Worm (Caenorhabditis elegans): ENCODE measurements around the gene C23G10.10.

The C23G10.10 gene

DNA sequence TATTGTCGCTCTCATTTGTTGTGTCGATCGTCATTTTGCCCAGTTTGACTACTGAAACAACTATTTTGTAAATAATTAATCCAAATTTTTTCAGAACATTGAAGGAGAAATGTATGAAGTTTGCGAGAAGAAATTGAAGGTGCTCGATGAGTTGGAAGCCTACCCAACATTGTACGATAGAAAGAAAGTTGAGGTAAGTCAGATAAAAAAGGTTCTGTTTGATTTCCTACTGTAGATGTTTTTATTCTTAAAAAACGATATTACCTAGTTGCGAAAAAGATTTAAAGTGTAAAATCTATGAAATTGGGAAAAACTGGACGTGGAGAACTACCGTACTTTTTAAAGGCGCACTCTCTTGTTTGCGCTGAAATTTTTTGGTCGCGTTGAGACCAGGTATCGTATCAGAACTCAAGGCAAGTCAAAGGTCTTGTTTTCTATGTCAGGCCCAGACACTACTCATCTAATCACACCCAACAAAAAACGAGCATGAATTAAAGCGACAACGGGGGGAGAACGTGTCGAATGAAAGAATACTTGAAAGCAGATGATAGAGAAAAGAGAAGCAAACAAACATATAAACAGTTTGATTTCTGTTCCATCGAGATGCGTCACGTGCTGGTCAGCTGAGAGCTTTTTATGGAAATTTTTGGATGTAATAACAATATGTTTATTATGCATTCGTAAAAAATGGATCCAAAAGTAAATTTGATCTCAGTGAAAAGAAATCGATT lies 45.2 kb downstream of the C23G10.10 start, which contains the start of gene efk-1 (continued):
- no peak for TF ChIP-seq nhr-25 (tag; optimal IDR thresholded peaks at IDR 0.05; ENCODE audit: borderline replicate concordance, insufficient read depth)
- TF ChIP-seq zfp-3 (GFP tag; conservative IDR thresholded peaks at IDR 0.05): no peak
- TF ChIP-seq D1046.2 (GFP tag; IDR thresholded peaks at IDR 0.05): no peak
- no peak for TF ChIP-seq T26A8.4 (GFP tag; IDR thresholded peaks at IDR 0.05)
- peak; percentile 20 for TF ChIP-seq mep-1 (tag; optimal IDR thresholded peaks at IDR 0.05)
- no peak for TF ChIP-seq php-3 (GFP tag; IDR thresholded peaks at IDR 0.05)
- TF ChIP-seq egl-27 (tag; optimal IDR thresholded peaks at IDR 0.05): no peak
- TF ChIP-seq ceh-32 (tag; optimal IDR thresholded peaks at IDR 0.05; ENCODE audit: poor library complexity): no peak
- TF ChIP-seq F26F4.8 (GFP tag; conservative IDR thresholded peaks at IDR 0.05): no peak
- TF ChIP-seq ceh-28 (tag; optimal IDR thresholded peaks at IDR 0.05): no peak
- TF ChIP-seq madf-5 (GFP tag; IDR thresholded peaks at IDR 0.05): no peak
- no peak for TF ChIP-seq lin-15B (tag; optimal IDR thresholded peaks at IDR 0.05)
- no peak for TF ChIP-seq mxl-3 (GFP tag; optimal IDR thresholded peaks at IDR 0.05)
- no peak for TF ChIP-seq lin-39 (tag; optimal IDR thresholded peaks at IDR 0.05)
- no peak for TF ChIP-seq ceh-82 (tag; optimal IDR thresholded peaks at IDR 0.05)
- TF ChIP-seq ztf-7 (tag; optimal IDR thresholded peaks at IDR 0.05): no peak
- no peak for TF ChIP-seq snpc-1.2 (GFP tag; IDR thresholded peaks at IDR 0.05)
- TF ChIP-seq unc-39 (tag; optimal IDR thresholded peaks at IDR 0.05): no peak
- TF ChIP-seq nhr-76 (tag; optimal IDR thresholded peaks at IDR 0.05): no peak
- no peak for TF ChIP-seq unc-62 (GFP tag; optimal IDR thresholded peaks at IDR 0.05 in 1 of 2)
- TF ChIP-seq unc-62 (tag; optimal IDR thresholded peaks at IDR 0.05): no peak
- no peak for TF ChIP-seq nhr-10 (tag; optimal IDR thresholded peaks at IDR 0.05)
- TF ChIP-seq zag-1 (tag; optimal IDR thresholded peaks at IDR 0.05): no peak
- TF ChIP-seq mxl-2 (GFP tag; conservative IDR thresholded peaks at IDR 0.05): no peak
- no peak for TF ChIP-seq spr-3 (GFP tag; optimal IDR thresholded peaks at IDR 0.05)
- no peak for TF ChIP-seq nhr-111 (GFP tag; optimal IDR thresholded peaks at IDR 0.05)
- peak; percentile 56 to 97 for TF ChIP-seq hif-1 (tag; optimal IDR thresholded peaks at IDR 0.05)
- TF ChIP-seq dpl-1 (GFP tag; optimal IDR thresholded peaks at IDR 0.05): no peak
- no peak for TF ChIP-seq T20F7.1 (GFP tag; optimal IDR thresholded peaks at IDR 0.05)
- no peak for TF ChIP-seq egl-43 (GFP tag; IDR thresholded peaks at IDR 0.05)
- no peak for TF ChIP-seq tra-1 (GFP tag; IDR thresholded peaks at IDR 0.05)
- TF ChIP-seq dmd-9 (GFP tag; IDR thresholded peaks at IDR 0.05): no peak
- no peak for TF ChIP-seq ces-1 (GFP tag; optimal IDR thresholded peaks at IDR 0.05)
- TF ChIP-seq dve-1 (tag; optimal IDR thresholded peaks at IDR 0.05; ENCODE audit: insufficient read depth): peak; percentile 82
- TF ChIP-seq mdt-29 (GFP tag; IDR thresholded peaks at IDR 0.05): 0 out of 2 replicates have a peak, but pooled peaks have one; percentile 22
- TF ChIP-seq F10B5.3 (tag; optimal IDR thresholded peaks at IDR 0.05): no peak
- TF ChIP-seq jun-1 (tag; optimal IDR thresholded peaks at IDR 0.05): no peak
- no peak for TF ChIP-seq lir-3 (tag; optimal IDR thresholded peaks at IDR 0.05)
- no peak for TF ChIP-seq tag-97 (GFP tag; IDR thresholded peaks at IDR 0.05)
- no peak for TF ChIP-seq pha-4 (GFP tag; IDR thresholded peaks at IDR 0.05)
- TF ChIP-seq pha-4 (tag; optimal IDR thresholded peaks at IDR 0.05): no peak
- TF ChIP-seq zip-11 (GFP tag; IDR thresholded peaks at IDR 0.05): no peak
- no peak for TF ChIP-seq spr-1 (tag; optimal IDR thresholded peaks at IDR 0.05)
- TF ChIP-seq cey-2 (tag; optimal IDR thresholded peaks at IDR 0.05; ENCODE audit: borderline replicate concordance, insufficient read depth): no peak
- no peak for TF ChIP-seq nhr-6 (tag; optimal IDR thresholded peaks at IDR 0.05)
- no peak for TF ChIP-seq duxl-1 (tag; optimal IDR thresholded peaks at IDR 0.05; ENCODE audit: poor library complexity)
- peak; percentile 6 for TF ChIP-seq ama-1 (optimal IDR thresholded peaks at IDR 0.05)
- TF ChIP-seq nhr-237 (tag; optimal IDR thresholded peaks at IDR 0.05): no peak
- TF ChIP-seq mdl-1 (tag; optimal IDR thresholded peaks at IDR 0.05): peak in 1 of 2 experiments; percentile 37
- no peak for TF ChIP-seq unc-130 (GFP tag; optimal IDR thresholded peaks at IDR 0.05)
- TF ChIP-seq nhr-77 (tag; optimal IDR thresholded peaks at IDR 0.05): peak; percentile 53
